Fruit fly (Drosophila melanogaster) whole organism, embryonic: Measurements from ENCODE around the gene IntS14.

Source experiments
- Atf3 ChIP-seq: fragments of 200-800 bp; sonication (Bioruptor generic); optimal IDR thresholded peaks from 3 replicates; lab custom pipeline; 2016; ENCODE audit warnings: missing biosample characterization, missing genetic modification characterization
- B-H1 ChIP-seq: fragments of 200-800 bp; sonication (Bioruptor generic); IDR thresholded peaks from 3 replicates; pipeline ENCODE4 v1.3.6; 2022; ENCODE audit warnings: missing biosample characterization, missing genetic modification characterization
- Blimp-1 ChIP-seq: fragments of 200-800 bp; sonication (Bioruptor generic); optimal IDR thresholded peaks from 3 replicates; lab custom pipeline; 2018; ENCODE audit warnings: missing biosample characterization, missing genetic modification characterization, mild to moderate bottlenecking, moderate library complexity, missing genetic modification reagents
- C15 ChIP-seq: fragments of 200-800 bp; sonication (Bioruptor generic); IDR thresholded peaks from 3 replicates; pipeline ENCODE4 v1.3.6; 2022; ENCODE audit warnings: missing biosample characterization, missing genetic modification characterization
- CG10209 ChIP-seq: fragments of 200-800 bp; sonication (Bioruptor generic); optimal IDR thresholded peaks from 3 replicates; lab custom pipeline; 2017; ENCODE audit warnings: missing biosample characterization, mild to moderate bottlenecking, missing genetic modification characterization, missing genetic modification reagents
- CG10267 ChIP-seq: fragments of 200-800 bp; sonication (Bioruptor generic); optimal IDR thresholded peaks from 2 replicates; lab custom pipeline; 2018; ENCODE audit warnings: missing biosample characterization, mild to moderate bottlenecking, missing genetic modification characterization, moderate library complexity
- CG10366 ChIP-seq: fragments of 200-800 bp; sonication (Bioruptor generic); IDR thresholded peaks from 2 replicates; pipeline ENCODE4 v1.3.6; 2022; ENCODE audit warnings: missing biosample characterization, missing genetic modification characterization
- CG11696 ChIP-seq: fragments of 200-800 bp; sonication (Bioruptor generic); IDR thresholded peaks from 2 replicates; pipeline ENCODE4 v1.3.6; 2022; ENCODE audit warnings: missing biosample characterization, missing genetic modification characterization
- CG12659 ChIP-seq: fragments of 200-800 bp; sonication (Bioruptor generic); optimal IDR thresholded peaks from 3 replicates; lab custom pipeline; 2017; ENCODE audit warnings: mild to moderate bottlenecking, missing biosample characterization, missing genetic modification reagents, missing genetic modification characterization
- CG14050 ChIP-seq: fragments of 200-800 bp; sonication (Bioruptor generic); IDR thresholded peaks from 3 replicates; pipeline ENCODE4 v1.3.6; 2022; ENCODE audit warnings: missing biosample characterization, missing genetic modification characterization
- CG14441 ChIP-seq: fragments of 200-800 bp; sonication (Bioruptor generic); IDR thresholded peaks from 2 replicates; pipeline ENCODE4 v1.3.6; 2022; ENCODE audit warnings: missing biosample characterization, missing genetic modification characterization
- CG15011 ChIP-seq: fragments of 200-800 bp; sonication (Bioruptor generic); optimal IDR thresholded peaks from 3 replicates; lab custom pipeline; 2018; ENCODE audit warnings: missing biosample characterization, mild to moderate bottlenecking, missing genetic modification characterization
- CG15479 ChIP-seq: fragments of 200-800 bp; sonication (Bioruptor generic); optimal IDR thresholded peaks from 3 replicates; lab custom pipeline; 2019; ENCODE audit warnings: missing biosample characterization, mild to moderate bottlenecking, missing genetic modification characterization, moderate library complexity
- CG15514 ChIP-seq: fragments of 200-800 bp; sonication (Bioruptor generic); optimal IDR thresholded peaks from 3 replicates; lab custom pipeline; 2017; ENCODE audit warnings: missing biosample characterization, missing genetic modification characterization, mild to moderate bottlenecking, moderate library complexity, missing genetic modification reagents
- CG17385 ChIP-seq: fragments of 200-800 bp; sonication (Bioruptor generic); optimal IDR thresholded peaks from 3 replicates; lab custom pipeline; 2018; ENCODE audit warnings: missing biosample characterization, mild to moderate bottlenecking, missing genetic modification characterization
- CG17612 ChIP-seq: fragments of 200-800 bp; sonication (Bioruptor generic); IDR thresholded peaks from 2 replicates; pipeline ENCODE4 v1.3.6; 2022; ENCODE audit warnings: missing biosample characterization, missing genetic modification characterization
- CG17829 ChIP-seq: fragments of 200-800 bp; optimal IDR thresholded peaks from 2 replicates; lab custom pipeline; 2019; ENCODE audit warnings: missing biosample characterization, mild to moderate bottlenecking, missing genetic modification characterization, moderate library complexity
- CG18599 ChIP-seq: fragments of 200-800 bp; sonication (Bioruptor generic); optimal IDR thresholded peaks from 3 replicates; lab custom pipeline; 2017; ENCODE audit warnings: missing biosample characterization, missing genetic modification characterization, mild to moderate bottlenecking, moderate library complexity, missing genetic modification reagents
- CG2120 ChIP-seq: fragments of 200-800 bp; sonication (Bioruptor generic); optimal IDR thresholded peaks from 3 replicates; lab custom pipeline; 2016; ENCODE audit warnings: missing biosample characterization, missing genetic modification characterization
- CG2678 ChIP-seq: fragments of 200-800 bp; sonication (Bioruptor generic); optimal IDR thresholded peaks from 3 replicates; lab custom pipeline; 2019; ENCODE audit warnings: missing biosample characterization, mild to moderate bottlenecking, missing genetic modification characterization, moderate library complexity
- CG31388 ChIP-seq: fragments of 200-800 bp; sonication (Bioruptor generic); optimal IDR thresholded peaks from 2 replicates; lab custom pipeline; 2016; ENCODE audit warnings: missing biosample characterization, missing genetic modification characterization
- CG31441 ChIP-seq: fragments of 200-800 bp; sonication (Bioruptor generic); IDR thresholded peaks from 2 replicates; pipeline ENCODE4 v1.3.6; 2022; ENCODE audit warnings: missing biosample characterization, missing genetic modification characterization
- CG34422 ChIP-seq: fragments of 200-800 bp; sonication (Bioruptor generic); IDR thresholded peaks from 3 replicates; pipeline ENCODE4 v1.3.6; 2022; ENCODE audit warnings: missing biosample characterization, missing genetic modification characterization
- CG3838 ChIP-seq: fragments of 200-800 bp; sonication (Bioruptor generic); optimal IDR thresholded peaks from 3 replicates; lab custom pipeline; 2016; ENCODE audit warnings: missing biosample characterization, missing genetic modification characterization
- CG3995 ChIP-seq: fragments of 200-800 bp; sonication (Bioruptor generic); optimal IDR thresholded peaks from 3 replicates; lab custom pipeline; 2016; ENCODE audit warnings: missing biosample characterization, missing genetic modification characterization
- CG6689 ChIP-seq: fragments of 200-800 bp; sonication (Bioruptor generic); IDR thresholded peaks from 2 replicates; pipeline ENCODE4 v1.3.6; 2022; ENCODE audit warnings: missing biosample characterization, missing genetic modification characterization
- CG7556 ChIP-seq: fragments of 200-800 bp; sonication (Bioruptor generic); optimal IDR thresholded peaks from 2 replicates; lab custom pipeline; 2017; ENCODE audit warnings: missing biosample characterization, mild to moderate bottlenecking, missing genetic modification characterization
- CrebB ChIP-seq: fragments of 200-800 bp; sonication (Bioruptor generic); optimal IDR thresholded peaks from 3 replicates; lab custom pipeline; 2018; ENCODE audit warnings: missing biosample characterization, mild to moderate bottlenecking, missing genetic modification characterization
- E2f1 ChIP-seq: fragments of 200-800 bp; sonication (Bioruptor generic); IDR thresholded peaks from 2 replicates; pipeline ENCODE4 v1.3.6; 2022; ENCODE audit warnings: missing biosample characterization, missing genetic modification characterization
- Fer1 ChIP-seq: fragments of 200-800 bp; sonication (Bioruptor generic); optimal IDR thresholded peaks from 2 replicates; lab custom pipeline; 2017; ENCODE audit warnings: missing biosample characterization, mild to moderate bottlenecking, missing genetic modification characterization
- NfI ChIP-seq: fragments of 200-800 bp; sonication (Bioruptor generic); optimal IDR thresholded peaks from 3 replicates; lab custom pipeline; 2018; ENCODE audit warnings: missing biosample characterization, mild to moderate bottlenecking, missing genetic modification characterization, moderate library complexity
- Optix ChIP-seq: fragments of 200-800 bp; sonication (Bioruptor generic); IDR thresholded peaks from 3 replicates; pipeline ENCODE4 v1.3.6; 2022; ENCODE audit warnings: missing biosample characterization, missing genetic modification characterization
- Rx ChIP-seq: fragments of 200-800 bp; sonication (Bioruptor generic); IDR thresholded peaks from 2 replicates; pipeline ENCODE4 v1.3.6; 2022; ENCODE audit warnings: missing biosample characterization, missing genetic modification characterization
- Six4 ChIP-seq: fragments of 200-800 bp; sonication (Bioruptor generic); optimal IDR thresholded peaks from 2 replicates; lab custom pipeline; 2016; ENCODE audit warnings: missing biosample characterization, missing genetic modification characterization
- Usf ChIP-seq: fragments of 200-800 bp; sonication (Bioruptor generic); optimal IDR thresholded peaks from 2 replicates; lab custom pipeline; 2017; ENCODE audit warnings: missing genotype, missing biosample characterization, missing genetic modification characterization
- Xrp1 ChIP-seq: fragments of 200-800 bp; sonication (Bioruptor generic); IDR thresholded peaks from 2 replicates; pipeline ENCODE4 v1.3.6; 2022; ENCODE audit warnings: missing biosample characterization, missing genetic modification characterization
- al ChIP-seq: fragments of 200-800 bp; sonication (Bioruptor generic); IDR thresholded peaks from 2 replicates; pipeline ENCODE4 v1.3.6; 2022; ENCODE audit warnings: missing biosample characterization, missing genetic modification characterization
- bcd ChIP-seq: fragments of 200-800 bp; sonication (Bioruptor generic); optimal IDR thresholded peaks from 2 replicates; lab custom pipeline; 2017; ENCODE audit warnings: missing biosample characterization, mild to moderate bottlenecking, missing genetic modification characterization
- grau ChIP-seq: fragments of 200-800 bp; optimal IDR thresholded peaks from 3 replicates; lab custom pipeline; 2019; ENCODE audit warnings: missing biosample characterization, mild to moderate bottlenecking, missing genetic modification characterization, moderate library complexity
- lab ChIP-seq: fragments of 200-800 bp; sonication (Bioruptor generic); optimal IDR thresholded peaks from 3 replicates; lab custom pipeline; 2017; ENCODE audit warnings: missing biosample characterization, missing genetic modification characterization, mild to moderate bottlenecking, moderate library complexity, missing genetic modification reagents
- odd ChIP-seq: fragments of 200-800 bp; sonication (Bioruptor generic); optimal IDR thresholded peaks from 2 replicates; lab custom pipeline; 2017; ENCODE audit warnings: missing biosample characterization, mild to moderate bottlenecking, missing genetic modification characterization
- pfk ChIP-seq: fragments of 200-800 bp; sonication (Bioruptor generic); optimal IDR thresholded peaks from 2 replicates; lab custom pipeline; 2018; ENCODE audit warnings: missing biosample characterization, mild to moderate bottlenecking, missing genetic modification characterization, moderate library complexity
- ranshi ChIP-seq: fragments of 200-800 bp; sonication (Bioruptor generic); IDR thresholded peaks from 2 replicates; pipeline ENCODE4 v1.3.6; 2022; ENCODE audit warnings: missing biosample characterization, missing genetic modification characterization
- repo ChIP-seq: fragments of 200-800 bp; sonication (Bioruptor generic); optimal IDR thresholded peaks from 2 replicates; lab custom pipeline; 2016; ENCODE audit warnings: missing biosample characterization, missing genetic modification characterization
- scrt ChIP-seq: fragments of 200-800 bp; sonication (Bioruptor generic); optimal IDR thresholded peaks from 2 replicates; lab custom pipeline; 2018; ENCODE audit warnings: missing biosample characterization, mild to moderate bottlenecking, missing genetic modification characterization, moderate library complexity
- sob ChIP-seq: fragments of 200-800 bp; sonication (Bioruptor generic); IDR thresholded peaks from 2 replicates; pipeline ENCODE4 v1.3.6; 2022; ENCODE audit warnings: missing biosample characterization, missing genetic modification characterization
- usp ChIP-seq: fragments of >200 bp; optimal IDR thresholded peaks from 2 replicates; lab custom pipeline; 2017; ENCODE audit warnings: missing biosample characterization, missing genetic modification characterization
- vfl ChIP-seq: fragments of 200-800 bp; sonication (Bioruptor generic); optimal IDR thresholded peaks from 2 replicates; lab custom pipeline; 2016; ENCODE audit warnings: missing biosample characterization, missing genetic modification characterization
- wor ChIP-seq: fragments of 200-800 bp; sonication (Bioruptor generic); IDR thresholded peaks from 2 replicates; pipeline ENCODE4 v1.3.6; 2022; ENCODE audit warnings: missing biosample characterization, missing genetic modification characterization
- zfh1 ChIP-seq: fragments of 200-800 bp; sonication (Bioruptor generic); IDR thresholded peaks from 3 replicates; pipeline ENCODE4 v1.3.6; 2022; ENCODE audit warnings: missing biosample characterization, missing genetic modification characterization
- zfh2 ChIP-seq: fragments of 200-800 bp; sonication (Bioruptor generic); optimal IDR thresholded peaks from 2 replicates; lab custom pipeline; 2016; ENCODE audit warnings: missing biosample characterization, missing genetic modification characterization

IntS14 gene

dm6 chr2L:1214465-1214864 lies 50.2 kb downstream of the IntS14 start (continued):
- TF ChIP-seq CG18599 (GFP tag; lab: Kevin White, UChicago) (peak; percentile 72), odd (GFP tag; lab: Kevin White, UChicago) (no peak), repo (GFP tag; lab: Kevin White, UChicago) (no peak), CG10267 (tag; lab: Kevin White, UChicago) (peak; percentile 16), C15 (GFP tag; lab: Robert Waterston, UW) (0 out of 3 replicates have a peak, but pooled peaks have one; percentile 28), Blimp-1 (GFP tag; lab: Kevin White, UChicago) (peak; percentile 53), Atf3 (no peak), lab (GFP tag; lab: Kevin White, UChicago) (peak; percentile 73), CG15011 (GFP tag; lab: Kevin White, UChicago) (no peak), Rx (GFP tag; lab: Robert Waterston, UW) (no peak), Xrp1 (GFP tag; lab: Robert Waterston, UW) (peak; percentile 78), CG2678 (tag; lab: Kevin White, UChicago) (peak; percentile 61), NfI (GFP tag; lab: Kevin White, UChicago) (peak; percentile 14), CG11696 (GFP tag; lab: Robert Waterston, UW) (0 out of 2 replicates have a peak, but pooled peaks have one; percentile 14), Six4 (GFP tag; lab: Kevin White, UChicago) (peak; percentile 26), CG17385 (GFP tag; lab: Kevin White, UChicago) (peak; percentile 39), CG15514 (GFP tag; lab: Kevin White, UChicago) (peak; percentile 17), CG6689 (GFP tag; lab: Robert Waterston, UW) (peak; percentile 62), CG31441 (GFP tag; lab: Robert Waterston, UW) (peak; percentile 52), zfh2 (GFP tag; lab: Kevin White, UChicago) (no peak), wor (GFP tag; lab: Robert Waterston, UW) (0 out of 2 replicates have a peak, but pooled peaks have one; percentile 17), B-H1 (GFP tag; lab: Robert Waterston, UW) (peak; percentile 57), CG34422 (peak; percentile 33; the same call in 1 of the 3 replicates), E2f1 (GFP tag; lab: Robert Waterston, UW) (peak; percentile 50; the same call in 1 of the 2 replicates), CG14441 (GFP tag; lab: Robert Waterston, UW) (peak; percentile 58), bcd (GFP tag; lab: Kevin White, UChicago) (peak; percentile 40), CG2120 (peak; percentile 39), CG10366 (GFP tag; lab: Robert Waterston, UW) (peak; percentile 46; the same call in 1 of the 2 replicates), CG17612 (no peak), CG17829 (tag; lab: Kevin White, UChicago) (peak; percentile 13), CG14050 (peak; percentile 22; the same call in 1 of the 3 replicates), sob (peak; percentile 44; the same call in 1 of the 2 replicates), CG12659 (GFP tag; lab: Kevin White, UChicago) (peak; percentile 11), al (0 out of 2 replicates have a peak, but pooled peaks have one; percentile 20), CG10209 (GFP tag; lab: Kevin White, UChicago) (peak; percentile 9), CG3838 (no peak), CrebB (tag; lab: Kevin White, UChicago) (no peak), Usf (no peak), Fer1 (GFP tag; lab: Kevin White, UChicago) (peak; percentile 59), CG7556 (peak; percentile 46), zfh1 (GFP tag; lab: Robert Waterston, UW) (peak; percentile 57; the same call in 2 of the 3 replicates), vfl (GFP tag; lab: Kevin White, UChicago) (no peak), scrt (GFP tag; lab: Kevin White, UChicago) (peak; percentile 13), CG15479 (GFP tag; lab: Kevin White, UChicago) (no peak), CG31388 (GFP tag; lab: Kevin White, UChicago) (no peak), grau (peak; percentile 41), Optix (GFP tag; lab: Robert Waterston, UW) (peak; percentile 46; the same call in 1 of the 3 replicates), usp (GFP tag; lab: Kevin White, UChicago) (no peak), ranshi (peak; percentile 61; the same call in 1 of the 2 replicates), pfk (no peak), CG3995 (no peak)
